Fruit fly (Drosophila melanogaster) Kc167 (cell line): ENCODE results near the gene rdgB.

Source experiments
- Myc ChIP-seq: fragments of >200 bp; optimal IDR thresholded peaks from 2 replicates; lab custom pipeline; 2017; ENCODE audit warnings: missing external identifiers
- Sin3A ChIP-seq: fragments of >200 bp; optimal IDR thresholded peaks from 2 replicates; lab custom pipeline; 2018; ENCODE audit warnings: missing external identifiers
- h ChIP-seq: fragments of >200 bp; optimal IDR thresholded peaks from 3 replicates; lab custom pipeline; 2018; ENCODE audit warnings: missing external identifiers
- insv ChIP-seq: fragments of >200 bp; optimal IDR thresholded peaks from 3 replicates; lab custom pipeline; 2018; ENCODE audit warnings: missing external identifiers
- ttk ChIP-seq: sonication (Bioruptor generic); optimal IDR thresholded peaks from 2 replicates; lab custom pipeline; 2017; ENCODE audit warnings: missing external identifiers

DNA sequence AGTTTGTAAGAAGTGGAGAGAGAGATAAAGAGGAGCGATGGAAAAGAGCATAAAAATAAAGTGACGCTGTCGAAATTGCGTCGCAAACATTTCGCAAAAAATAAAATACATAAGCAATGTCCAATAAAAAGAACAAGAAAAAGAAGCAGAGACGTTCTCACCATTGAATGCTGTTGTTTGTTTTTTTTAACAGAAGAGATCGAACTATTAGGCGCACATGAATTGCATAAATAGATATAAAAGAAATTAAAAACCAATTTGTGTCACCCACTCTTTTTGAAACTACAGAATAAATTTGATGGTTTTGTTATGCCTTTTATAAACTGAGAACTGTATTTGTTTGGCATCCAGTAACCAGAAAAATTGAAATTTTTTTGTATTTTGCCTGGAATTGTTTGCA lies 8.8 kb upstream of the rdgB start:
- TF ChIP-seq Myc (no peak), ttk (lab: Kevin White, UChicago) (no peak), insv (no peak), Sin3A (no peak), h (no peak)
